Worm (Caenorhabditis elegans): ENCODE data around the gene K02D10.3.

K02D10.3 gene

DNA sequence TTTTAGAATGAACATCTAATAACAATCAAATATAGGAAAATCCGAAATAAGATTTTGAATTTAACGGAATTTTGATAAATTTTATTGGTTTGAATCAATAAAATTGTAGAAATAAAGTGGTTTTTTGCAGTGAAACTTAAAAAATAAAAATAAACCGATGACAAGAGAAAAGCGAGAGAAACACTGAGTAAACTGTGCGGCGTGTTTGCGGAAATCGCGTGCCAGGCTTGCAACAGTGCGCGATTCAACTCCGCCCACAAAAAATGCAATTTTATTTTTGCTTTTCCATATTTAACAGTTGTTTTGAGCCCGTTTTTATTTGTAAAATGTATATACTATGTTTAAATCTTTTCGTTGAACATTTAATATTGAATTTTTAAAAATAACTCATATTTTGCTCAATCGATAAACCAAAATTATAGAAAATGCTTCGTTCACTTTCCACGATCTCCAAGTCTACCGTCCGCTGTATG lies 3.8 kb downstream of the K02D10.3 start, which contains the start of gene mtss-1:
Gene mtss-1 (plus strand): TSS at position 423 of the 473 bp plus-strand sequence.
- TF ChIP-seq T22C8.4 (GFP tag; IDR thresholded peaks at IDR 0.05) (peak; percentile 71), ref-1 (GFP tag; conservative IDR thresholded peaks at IDR 0.05) (no peak), flt-1 (GFP tag; IDR thresholded peaks at IDR 0.05) (peak; percentile 90), ztf-29 (GFP tag; IDR thresholded peaks at IDR 0.05) (peak; percentile 75), med-1 (GFP tag; optimal IDR thresholded peaks at IDR 0.05; ENCODE audit: insufficient read depth) (peak; percentile 94), tab-1 (GFP tag; IDR thresholded peaks at IDR 0.05) (peak; percentile 87), ztf-23 (GFP tag; IDR thresholded peaks at IDR 0.05) (peak; percentile 88), cog-1 (tag; optimal IDR thresholded peaks at IDR 0.05) (peak; percentile 71), klf-2 (GFP tag; conservative IDR thresholded peaks at IDR 0.05) (peak; percentile 76)

DNA sequence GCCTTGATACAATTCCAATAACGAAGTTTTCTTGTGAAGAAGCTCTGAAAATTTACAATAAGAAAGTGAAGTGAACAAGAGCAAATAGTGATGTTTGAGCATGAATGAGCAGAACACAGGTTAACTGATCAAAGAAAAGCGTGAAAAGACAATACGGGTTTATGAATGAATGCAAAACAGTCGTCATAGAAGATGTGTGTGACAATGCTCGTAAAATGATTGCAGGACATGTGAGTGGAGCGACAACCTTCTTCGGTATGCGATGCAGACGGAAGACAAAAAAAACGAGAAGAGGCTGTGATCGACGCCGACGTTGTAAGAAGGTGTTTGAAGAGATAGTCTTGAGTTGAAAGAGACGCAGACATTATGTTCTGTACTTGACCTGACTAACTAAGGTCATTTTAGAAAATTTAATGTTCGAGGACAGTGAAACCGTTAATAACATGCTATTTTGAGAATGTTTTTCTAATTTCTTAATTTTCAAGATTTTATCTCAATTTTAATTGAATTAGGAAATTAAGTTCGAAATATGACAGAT lies 4.4 kb downstream of the K02D10.3 start, which contains the start of gene mig-22:
Gene mig-22 (minus strand): TSS at position 51 of the 538 bp plus-strand sequence.
- TF ChIP-seq T22C8.4 (GFP tag; IDR thresholded peaks at IDR 0.05) (no peak), ztf-29 (GFP tag; IDR thresholded peaks at IDR 0.05) (no peak), tab-1 (GFP tag; IDR thresholded peaks at IDR 0.05) (no peak), med-1 (GFP tag; optimal IDR thresholded peaks at IDR 0.05; ENCODE audit: insufficient read depth) (no peak), klf-2 (GFP tag; conservative IDR thresholded peaks at IDR 0.05) (no peak), cog-1 (tag; optimal IDR thresholded peaks at IDR 0.05) (no peak), ztf-23 (GFP tag; IDR thresholded peaks at IDR 0.05) (no peak), ref-1 (GFP tag; conservative IDR thresholded peaks at IDR 0.05) (no peak), flt-1 (GFP tag; IDR thresholded peaks at IDR 0.05) (no peak)

DNA sequence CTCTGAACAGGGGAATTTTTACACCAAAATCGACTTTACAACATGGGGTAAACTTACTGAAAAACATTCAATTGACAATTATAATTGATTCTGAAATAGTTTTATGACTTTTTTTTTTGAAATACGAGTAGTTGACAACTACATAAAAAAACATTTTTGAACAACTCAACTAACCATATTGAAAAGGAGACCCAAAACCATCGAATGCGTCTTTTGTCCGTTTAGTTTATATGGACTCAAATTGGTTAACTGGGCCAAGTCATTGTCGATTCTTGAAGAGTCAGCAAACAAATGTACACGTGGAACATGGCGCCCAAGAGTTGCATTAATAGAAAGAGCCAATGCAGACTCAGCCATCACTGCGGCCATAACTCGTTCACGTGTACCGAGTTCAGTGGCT lies 5.3 kb downstream of the K02D10.3 start:
- no peak for TF ChIP-seq klf-2 (GFP tag; conservative IDR thresholded peaks at IDR 0.05)
- no peak for TF ChIP-seq ref-1 (GFP tag; conservative IDR thresholded peaks at IDR 0.05)
- TF ChIP-seq tab-1 (GFP tag; IDR thresholded peaks at IDR 0.05), result no peak
- no peak for TF ChIP-seq T22C8.4 (GFP tag; IDR thresholded peaks at IDR 0.05)
- TF ChIP-seq ztf-23 (GFP tag; IDR thresholded peaks at IDR 0.05), result no peak
- TF ChIP-seq flt-1 (GFP tag; IDR thresholded peaks at IDR 0.05), result no peak
- TF ChIP-seq ztf-29 (GFP tag; IDR thresholded peaks at IDR 0.05), result no peak
- TF ChIP-seq cog-1 (tag; optimal IDR thresholded peaks at IDR 0.05), result no peak
- TF ChIP-seq med-1 (GFP tag; optimal IDR thresholded peaks at IDR 0.05; ENCODE audit: insufficient read depth), result no peak

DNA sequence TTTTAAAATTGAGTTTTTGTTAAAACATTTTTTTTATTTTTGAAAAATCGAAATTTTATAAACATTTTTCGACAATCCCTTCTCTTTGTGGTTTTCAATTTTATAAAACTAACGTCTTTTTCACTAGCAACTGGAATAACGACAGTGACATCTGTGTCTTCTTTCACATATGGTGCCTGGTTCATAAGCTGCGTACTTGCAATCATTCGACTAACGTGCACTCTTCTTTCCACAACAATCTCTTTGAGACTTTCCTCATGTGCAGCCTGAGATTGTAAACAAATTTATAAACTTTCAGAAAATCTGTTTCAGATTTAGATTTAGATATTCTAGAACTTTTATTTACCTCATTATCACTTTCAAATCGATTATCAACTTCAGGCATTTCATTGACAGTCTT lies 6.7 kb downstream of the K02D10.3 start:
- TF ChIP-seq klf-2 (GFP tag; conservative IDR thresholded peaks at IDR 0.05) (no peak), T22C8.4 (GFP tag; IDR thresholded peaks at IDR 0.05) (no peak), tab-1 (GFP tag; IDR thresholded peaks at IDR 0.05) (no peak), cog-1 (tag; optimal IDR thresholded peaks at IDR 0.05) (no peak), flt-1 (GFP tag; IDR thresholded peaks at IDR 0.05) (no peak), ref-1 (GFP tag; conservative IDR thresholded peaks at IDR 0.05) (no peak), ztf-29 (GFP tag; IDR thresholded peaks at IDR 0.05) (no peak), med-1 (GFP tag; optimal IDR thresholded peaks at IDR 0.05; ENCODE audit: insufficient read depth) (no peak), ztf-23 (GFP tag; IDR thresholded peaks at IDR 0.05) (no peak)

DNA sequence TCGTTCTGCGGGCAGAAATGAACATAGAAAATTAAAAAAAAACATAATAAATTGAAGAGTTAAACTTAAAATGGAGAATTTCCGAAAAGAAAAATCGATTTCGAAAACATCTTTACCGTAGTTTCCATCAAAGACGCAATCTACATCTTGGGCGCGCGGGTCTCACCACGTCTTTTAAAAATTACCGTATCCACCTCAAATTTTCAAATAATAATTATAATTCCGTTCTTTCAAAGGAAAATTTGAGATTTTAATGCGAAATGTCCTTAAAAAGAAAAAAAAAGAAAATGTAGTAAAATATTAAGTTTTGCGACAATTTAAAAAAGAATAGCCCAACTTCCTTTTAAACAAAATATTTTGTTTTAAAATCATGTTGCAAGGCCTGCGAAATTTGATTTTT lies 8.6 kb downstream of the K02D10.3 start:
- TF ChIP-seq flt-1 (GFP tag; IDR thresholded peaks at IDR 0.05) (no peak), ztf-23 (GFP tag; IDR thresholded peaks at IDR 0.05) (no peak), tab-1 (GFP tag; IDR thresholded peaks at IDR 0.05) (no peak), ref-1 (GFP tag; conservative IDR thresholded peaks at IDR 0.05) (no peak)

DNA sequence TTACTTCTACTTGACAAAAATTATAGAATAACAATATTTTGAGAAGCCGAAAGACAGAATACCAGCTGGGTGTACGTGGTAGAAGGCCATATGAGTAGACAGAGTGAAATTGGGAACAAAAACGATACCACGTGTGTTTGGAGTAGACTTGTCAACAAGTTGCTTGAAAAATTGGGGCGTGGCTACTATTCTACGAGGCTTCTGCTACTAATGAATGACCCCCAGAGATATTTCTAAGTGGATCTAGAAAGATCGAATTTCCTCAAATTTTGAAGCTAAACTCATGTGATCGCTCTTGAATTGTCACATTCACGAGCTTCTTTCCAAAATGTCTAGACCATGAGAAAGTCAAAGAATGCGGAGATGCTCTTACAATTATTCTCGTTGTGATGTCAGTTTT lies 9.7 kb downstream of the K02D10.3 start:
- no peak for TF ChIP-seq T22C8.4 (GFP tag; IDR thresholded peaks at IDR 0.05)
- no peak for TF ChIP-seq tab-1 (GFP tag; IDR thresholded peaks at IDR 0.05)
- TF ChIP-seq klf-2 (GFP tag; conservative IDR thresholded peaks at IDR 0.05), result no peak
- TF ChIP-seq flt-1 (GFP tag; IDR thresholded peaks at IDR 0.05), result no peak
- no peak for TF ChIP-seq ztf-23 (GFP tag; IDR thresholded peaks at IDR 0.05)
- TF ChIP-seq cog-1 (tag; optimal IDR thresholded peaks at IDR 0.05), result no peak
- no peak for TF ChIP-seq med-1 (GFP tag; optimal IDR thresholded peaks at IDR 0.05; ENCODE audit: insufficient read depth)
- no peak for TF ChIP-seq ztf-29 (GFP tag; IDR thresholded peaks at IDR 0.05)
- TF ChIP-seq ref-1 (GFP tag; conservative IDR thresholded peaks at IDR 0.05), result no peak

DNA sequence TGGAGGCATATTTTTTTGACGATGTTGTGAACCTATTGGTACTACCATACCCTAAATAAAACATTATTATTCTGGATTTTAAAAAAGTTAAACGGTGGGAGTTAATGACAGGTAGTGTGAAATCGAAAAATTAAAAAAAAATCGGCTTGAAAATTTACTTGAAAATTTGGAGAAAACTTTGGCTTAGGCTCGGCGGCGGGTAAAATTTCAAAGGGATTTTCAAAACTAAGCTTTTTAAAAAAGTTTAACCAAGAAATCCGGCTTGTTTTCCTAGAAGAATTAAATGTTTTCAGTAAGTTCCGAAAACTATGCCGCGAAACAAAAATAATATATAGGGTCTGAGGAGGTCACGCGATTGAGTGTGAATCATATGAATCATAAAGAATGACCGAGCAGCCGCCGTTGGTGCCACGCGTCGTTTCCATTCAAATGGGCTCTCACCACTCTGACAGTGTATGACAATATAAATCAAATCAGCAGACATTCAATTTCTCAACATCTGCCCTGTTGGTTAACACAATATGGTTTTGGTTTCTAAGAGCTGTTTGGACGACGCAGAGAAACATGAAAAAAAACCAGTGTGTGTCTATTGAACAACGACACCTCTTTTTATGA lies 10.6 kb downstream of the K02D10.3 start, which contains the start of gene aak-1:
Gene aak-1 (minus strand): TSS at position 51 of the 615 bp plus-strand sequence.
- TF ChIP-seq T22C8.4 (GFP tag; IDR thresholded peaks at IDR 0.05) (no peak), ref-1 (GFP tag; conservative IDR thresholded peaks at IDR 0.05) (no peak), flt-1 (GFP tag; IDR thresholded peaks at IDR 0.05) (no peak), ztf-29 (GFP tag; IDR thresholded peaks at IDR 0.05) (no peak)

DNA sequence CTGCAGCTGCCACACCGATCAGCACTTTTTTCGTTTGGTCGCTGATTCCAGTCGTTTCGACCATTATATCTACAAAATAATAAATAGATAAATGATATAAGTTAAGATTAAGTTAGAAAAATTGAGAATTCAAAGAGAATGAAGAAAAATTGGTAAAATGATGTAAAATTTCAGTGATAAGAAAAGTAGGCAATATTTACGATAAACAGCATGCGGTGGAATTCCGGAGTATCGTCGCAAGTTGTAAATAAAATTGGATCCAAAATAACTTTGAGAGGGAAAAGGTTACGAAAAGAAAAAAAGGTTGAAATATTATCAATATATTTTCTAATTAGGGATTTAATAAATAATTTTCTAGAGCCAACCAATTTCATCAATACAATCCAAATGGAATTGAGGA lies 17.1 kb downstream of the K02D10.3 start, which contains the start of gene tomm-70:
Gene tomm-70 (minus strand): TSS at position 69 of the 400 bp plus-strand sequence.
- TF ChIP-seq klf-2 (GFP tag; conservative IDR thresholded peaks at IDR 0.05) (no peak), flt-1 (GFP tag; IDR thresholded peaks at IDR 0.05) (no peak), ref-1 (GFP tag; conservative IDR thresholded peaks at IDR 0.05) (no peak), tab-1 (GFP tag; IDR thresholded peaks at IDR 0.05) (no peak), cog-1 (tag; optimal IDR thresholded peaks at IDR 0.05) (no peak), T22C8.4 (GFP tag; IDR thresholded peaks at IDR 0.05) (no peak), ztf-23 (GFP tag; IDR thresholded peaks at IDR 0.05) (no peak), ztf-29 (GFP tag; IDR thresholded peaks at IDR 0.05) (no peak), med-1 (GFP tag; optimal IDR thresholded peaks at IDR 0.05; ENCODE audit: insufficient read depth) (no peak)

DNA sequence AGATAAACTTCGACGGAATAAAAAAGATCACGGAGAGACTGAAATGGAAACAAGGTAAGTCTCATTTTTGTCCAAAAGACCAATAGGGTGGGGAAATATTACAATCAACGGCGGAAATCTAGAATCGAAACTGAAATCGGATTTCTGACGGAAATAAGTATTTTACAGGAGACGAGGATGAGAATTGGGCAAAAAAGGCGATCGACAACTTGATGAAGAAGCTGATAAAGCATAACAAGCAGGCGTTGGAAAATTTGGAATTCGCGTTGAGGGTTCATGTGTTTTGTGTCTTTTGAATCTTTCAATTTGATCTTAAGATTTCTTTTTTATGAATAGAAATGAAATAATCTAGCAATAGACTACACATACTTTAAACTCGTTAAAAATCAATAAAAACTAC lies 21.1 kb downstream of the K02D10.3 start, which contains the start of gene ugtp-1:
Gene ugtp-1 (minus strand): TSS at position 101 of the 400 bp plus-strand sequence.
- TF ChIP-seq tab-1 (GFP tag; IDR thresholded peaks at IDR 0.05), result no peak
- no peak for TF ChIP-seq ref-1 (GFP tag; conservative IDR thresholded peaks at IDR 0.05)
- no peak for TF ChIP-seq ztf-23 (GFP tag; IDR thresholded peaks at IDR 0.05)
- TF ChIP-seq klf-2 (GFP tag; conservative IDR thresholded peaks at IDR 0.05), result no peak
- TF ChIP-seq flt-1 (GFP tag; IDR thresholded peaks at IDR 0.05), result no peak
- TF ChIP-seq cog-1 (tag; optimal IDR thresholded peaks at IDR 0.05), result no peak
- TF ChIP-seq ztf-29 (GFP tag; IDR thresholded peaks at IDR 0.05), result no peak
- TF ChIP-seq T22C8.4 (GFP tag; IDR thresholded peaks at IDR 0.05), result no peak
- TF ChIP-seq med-1 (GFP tag; optimal IDR thresholded peaks at IDR 0.05; ENCODE audit: insufficient read depth), result no peak
